Worm (Caenorhabditis elegans) whole organism, mixed stage, embryonic: ENCODE measurements around the gene Y69H2.1.

ENCODE experiments used
- M03D4.4 ChIP-seq: sonication (generic microtip); optimal IDR thresholded peaks from 2 replicates; lab custom pipeline; 2017; ENCODE audit warnings: mild to moderate bottlenecking, missing genetic modification characterization, missing compliant biosample characterization
- blmp-1 ChIP-seq: fragments of 150-350 bp; optimal IDR thresholded peaks from 2 replicates; lab custom pipeline; 2014; ENCODE audit warnings: missing biosample characterization, missing genetic modification characterization
- ceh-39 ChIP-seq: fragments of 150-350 bp; optimal IDR thresholded peaks from 2 replicates; lab custom pipeline; 2014; ENCODE audit warnings: missing biosample characterization, missing genetic modification characterization
- ceh-43 ChIP-seq: fragments of 200-800 bp; sonication (Bioruptor generic); optimal IDR thresholded peaks from 2 replicates; lab custom pipeline; 2018; ENCODE audit warnings: mild to moderate bottlenecking, missing genetic modification characterization, moderate library complexity, missing compliant biosample characterization
- ceh-83 ChIP-seq: fragments of 200-800 bp; sonication (Bioruptor generic); optimal IDR thresholded peaks from 2 replicates; lab custom pipeline; 2018; ENCODE audit warnings: mild to moderate bottlenecking, missing genetic modification characterization, missing compliant biosample characterization
- ces-1 ChIP-seq: fragments of 150-350 bp; optimal IDR thresholded peaks from 2 replicates; lab custom pipeline; 2014; ENCODE audit warnings: missing biosample characterization, missing genetic modification reagents, missing genetic modification characterization
- cnd-1 ChIP-seq: fragments of 200-800 bp; sonication (Bioruptor generic); optimal IDR thresholded peaks from 2 replicates; lab custom pipeline; 2018; ENCODE audit warnings: mild to moderate bottlenecking, missing genetic modification characterization, missing compliant biosample characterization
- elt-1 ChIP-seq: sonication (generic microtip); optimal IDR thresholded peaks from 2 replicates; lab custom pipeline; 2017; ENCODE audit warnings: missing genetic modification characterization, mild to moderate bottlenecking, missing compliant biosample characterization, antibody characterized with exemption, moderate library complexity, borderline replicate concordance; ENCODE audit not compliant: insufficient read depth
- elt-3 ChIP-seq: fragments of 150-350 bp; optimal IDR thresholded peaks from 2 replicates; lab custom pipeline; 2014; ENCODE audit warnings: missing biosample characterization, missing genetic modification characterization
- flh-1 ChIP-seq: fragments of 200-800 bp; sonication (Bioruptor generic); optimal IDR thresholded peaks from 2 replicates; lab custom pipeline; 2018; ENCODE audit warnings: mild to moderate bottlenecking, missing genetic modification characterization, moderate library complexity, missing compliant biosample characterization
- ham-2 ChIP-seq: fragments of 200-800 bp; sonication (Bioruptor generic); optimal IDR thresholded peaks from 2 replicates; lab custom pipeline; 2018; ENCODE audit warnings: mild to moderate bottlenecking, missing genetic modification characterization, missing compliant biosample characterization
- hlh-1 ChIP-seq: fragments of 150-350 bp; optimal IDR thresholded peaks from 2 replicates; lab custom pipeline; 2014; ENCODE audit warnings: missing biosample characterization, missing genetic modification reagents, missing genetic modification characterization
- lin-13 ChIP-seq: fragments of 150-350 bp; optimal IDR thresholded peaks from 2 replicates; lab custom pipeline; 2014; ENCODE audit warnings: missing biosample characterization, missing genetic modification characterization
- lsy-2 ChIP-seq: fragments of 150-350 bp; optimal IDR thresholded peaks from 2 replicates; lab custom pipeline; 2014; ENCODE audit warnings: missing biosample characterization, missing genetic modification characterization
- mab-5 ChIP-seq: fragments of 150-350 bp; optimal IDR thresholded peaks from 2 replicates; lab custom pipeline; 2014; ENCODE audit warnings: missing biosample characterization, missing genetic modification characterization
- mls-2 ChIP-seq: sonication (generic microtip); optimal IDR thresholded peaks from 2 replicates; lab custom pipeline; 2016; ENCODE audit warnings: mild to moderate bottlenecking, missing genetic modification characterization, moderate library complexity, missing compliant biosample characterization
- nhr-12 ChIP-seq: fragments of 150-350 bp; optimal IDR thresholded peaks from 2 replicates; lab custom pipeline; 2014; ENCODE audit warnings: missing biosample characterization, missing genetic modification characterization
- nhr-2 ChIP-seq: fragments of 150-350 bp; optimal IDR thresholded peaks from 2 replicates; lab custom pipeline; 2014; ENCODE audit warnings: missing biosample characterization, missing genetic modification characterization
- nhr-237 ChIP-seq: fragments of 150-350 bp; optimal IDR thresholded peaks from 2 replicates; lab custom pipeline; 2014; ENCODE audit warnings: missing biosample characterization, missing genetic modification characterization
- nhr-28 ChIP-seq: fragments of 150-350 bp; optimal IDR thresholded peaks from 2 replicates; lab custom pipeline; 2014; ENCODE audit warnings: missing biosample characterization, missing genetic modification characterization
- nhr-76 ChIP-seq: sonication (generic microtip); optimal IDR thresholded peaks from 2 replicates; lab custom pipeline; 2017; ENCODE audit warnings: missing biosample characterization, missing genetic modification characterization
- pha-4 ChIP-seq: fragments of 150-350 bp; optimal IDR thresholded peaks from 2 replicates; lab custom pipeline; 2018; ENCODE audit warnings: missing biosample characterization, missing genetic modification reagents, missing genetic modification characterization
- sem-2 ChIP-seq: fragments of 200-800 bp; sonication (Bioruptor generic); optimal IDR thresholded peaks from 2 replicates; lab custom pipeline; 2018; ENCODE audit warnings: mild to moderate bottlenecking, missing genetic modification characterization, missing compliant biosample characterization
- snpc-4 ChIP-seq: fragments of 150-350 bp; optimal IDR thresholded peaks from 2 replicates; lab custom pipeline; 2014; ENCODE audit warnings: missing biosample characterization, missing genetic modification characterization
- sptf-1 ChIP-seq: sonication (generic microtip); optimal IDR thresholded peaks from 2 replicates; lab custom pipeline; 2017; ENCODE audit warnings: mild to moderate bottlenecking, missing genetic modification characterization, moderate library complexity, missing compliant biosample characterization
- tbx-8 ChIP-seq: fragments of 200-800 bp; sonication (Bioruptor generic); optimal IDR thresholded peaks from 2 replicates; lab custom pipeline; 2018; ENCODE audit warnings: mild to moderate bottlenecking, missing genetic modification characterization, moderate library complexity, missing compliant biosample characterization
- unc-120 ChIP-seq: sonication (generic microtip); optimal IDR thresholded peaks from 2 replicates; lab custom pipeline; 2017; ENCODE audit warnings: missing genetic modification characterization, missing compliant biosample characterization; ENCODE audit not compliant: poor library complexity, severe bottlenecking
- unc-62 ChIP-seq: fragments of 150-350 bp; optimal IDR thresholded peaks from 2 replicates; lab custom pipeline; 2014; ENCODE audit warnings: missing biosample characterization, missing genetic modification reagents, missing genetic modification characterization
- zip-8 ChIP-seq: fragments of 150-350 bp; optimal IDR thresholded peaks from 2 replicates; lab custom pipeline; 2014; ENCODE audit warnings: missing biosample characterization, missing genetic modification characterization
- ztf-11 ChIP-seq: fragments of 150-350 bp; optimal IDR thresholded peaks from 2 replicates; lab custom pipeline; 2014; ENCODE audit warnings: missing biosample characterization, missing genetic modification characterization

Y69H2.1 gene

DNA sequence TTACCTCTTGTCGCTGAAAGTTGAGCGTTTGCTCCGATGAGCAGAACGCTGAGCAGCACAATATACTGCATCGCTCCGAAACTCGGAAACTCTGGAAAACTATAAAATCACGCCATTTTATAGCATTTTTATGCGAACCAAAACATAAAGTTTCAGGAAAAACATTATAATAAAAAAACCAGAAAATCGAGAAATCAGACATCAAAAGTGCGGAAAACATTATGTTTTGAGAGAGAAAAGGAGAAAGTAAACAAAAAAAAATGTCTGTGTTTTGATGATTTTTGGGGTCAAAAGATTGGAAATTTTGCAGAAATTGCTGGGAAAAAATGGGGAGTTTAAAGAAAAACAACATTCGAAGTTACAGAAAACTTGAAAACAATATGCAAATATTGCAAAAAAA, 41.7 kb upstream of the Y69H2.1 start, which contains the start of gene Y69H2.3:
Gene Y69H2.3 (minus strand): TSS at position 101 of the 400 bp plus-strand sequence.
- TF ChIP-seq sem-2 (GFP tag; lab: Kevin White, UChicago) (no peak), cnd-1 (tag; lab: Kevin White, UChicago) (no peak), nhr-28 (no peak), mab-5 (tag; lab: Kevin White, UChicago) (no peak), nhr-12 (tag; lab: Kevin White, UChicago) (no peak), nhr-237 (tag; lab: Kevin White, UChicago) (no peak), pha-4 (tag; lab: Kevin White, UChicago) (no peak)

DNA sequence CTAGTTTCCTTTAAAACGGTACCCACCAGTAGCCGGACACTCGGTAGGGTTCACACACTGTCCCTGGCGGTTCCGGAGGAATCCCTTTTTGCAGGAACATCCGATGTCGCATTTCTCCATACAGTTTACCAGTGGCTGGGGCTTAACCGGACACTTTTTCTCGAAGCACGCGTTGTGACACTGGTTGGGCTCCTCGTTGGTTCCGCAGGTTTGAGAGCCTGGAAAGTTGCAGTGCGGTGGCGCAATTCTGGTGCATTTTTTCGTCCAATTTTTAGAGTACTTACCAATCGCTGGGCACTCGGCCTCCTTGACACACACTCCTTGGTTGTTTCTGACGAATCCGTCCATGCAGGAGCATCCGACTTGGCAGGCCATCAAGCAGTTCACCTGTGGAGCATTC, 40.0 kb upstream of the Y69H2.1 start:
- TF ChIP-seq pha-4 (tag; lab: Kevin White, UChicago), result no peak
- no peak for TF ChIP-seq ztf-11 (tag; lab: Kevin White, UChicago)

DNA sequence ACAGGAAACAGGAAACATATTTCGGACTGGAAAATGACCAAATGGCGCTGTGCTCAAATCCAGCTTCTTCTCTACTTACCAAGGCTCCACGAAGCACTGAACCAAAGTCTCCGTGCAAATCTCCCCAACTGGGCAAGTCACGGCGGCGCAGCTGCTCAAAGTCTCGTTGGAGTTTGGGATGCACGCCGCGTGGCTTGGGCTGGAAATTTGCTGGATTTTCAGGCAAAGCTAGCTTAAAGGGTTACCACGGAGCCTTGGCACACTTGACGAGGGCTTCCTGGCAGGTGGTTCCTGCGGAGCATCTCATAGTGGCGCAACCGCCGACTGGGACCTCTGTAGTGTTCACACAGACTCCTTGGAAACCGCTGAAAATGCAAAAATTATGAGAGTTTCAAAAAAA, 36.6 kb upstream of the Y69H2.1 start:
- TF ChIP-seq nhr-76 (no peak), tbx-8 (GFP tag; lab: Kevin White, UChicago) (no peak), unc-120 (tag; lab: Kevin White, UChicago) (no peak), snpc-4 (no peak), ceh-83 (GFP tag; lab: Kevin White, UChicago) (no peak), nhr-28 (no peak), mab-5 (tag; lab: Kevin White, UChicago) (no peak), lin-13 (tag; lab: Kevin White, UChicago) (no peak), ztf-11 (tag; lab: Kevin White, UChicago) (no peak), nhr-237 (tag; lab: Kevin White, UChicago) (no peak), nhr-2 (tag; lab: Kevin White, UChicago) (no peak), ces-1 (no peak), lsy-2 (no peak)
- TF ChIP-seq, all 35 proteins: peak for 0

- no peak for TF ChIP-seq mls-2 (tag; lab: Kevin White, UChicago)
- TF ChIP-seq lsy-2, result no peak
- no peak for TF ChIP-seq elt-3 (tag; lab: Kevin White, UChicago)
- no peak for TF ChIP-seq flh-1 (GFP tag; lab: Kevin White, UChicago)
- no peak for TF ChIP-seq M03D4.4 (tag; lab: Kevin White, UChicago)
- no peak for TF ChIP-seq unc-62 (GFP tag; lab: Kevin White, UChicago)
- no peak for TF ChIP-seq ceh-83 (GFP tag; lab: Kevin White, UChicago)
Observed at ce11 chrV:18657391-18657790, 35.0 kb upstream of the Y69H2.1 start.

DNA sequence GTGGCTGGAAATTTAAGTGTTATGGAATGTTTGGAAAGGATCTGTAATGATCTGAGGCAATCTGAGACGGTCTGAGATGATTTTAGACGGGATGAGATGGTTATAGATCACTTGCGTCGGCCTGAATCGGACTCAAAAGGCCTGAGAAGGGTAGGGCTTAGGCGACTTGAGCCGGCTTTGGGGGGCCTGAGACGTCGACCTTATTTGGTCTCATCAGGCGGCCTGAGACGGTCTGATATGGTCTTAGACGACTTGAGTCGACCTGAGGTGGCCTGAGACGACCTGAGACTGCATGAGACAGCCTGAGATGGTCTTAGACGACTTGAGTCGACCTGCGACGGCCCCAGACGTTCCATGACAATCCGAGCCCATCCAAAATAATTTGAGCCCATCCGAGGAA, 34.0 kb upstream of the Y69H2.1 start:
- no peak for TF ChIP-seq zip-8 (tag; lab: Kevin White, UChicago)

- TF ChIP-seq lsy-2 (no peak), ceh-39 (tag; lab: Kevin White, UChicago) (no peak), tbx-8 (GFP tag; lab: Kevin White, UChicago) (no peak), elt-1 (tag; lab: Kevin White, UChicago) (no peak), zip-8 (tag; lab: Kevin White, UChicago) (no peak), nhr-2 (tag; lab: Kevin White, UChicago) (no peak), sem-2 (GFP tag; lab: Kevin White, UChicago) (no peak), ces-1 (no peak), nhr-12 (tag; lab: Kevin White, UChicago) (no peak), unc-62 (GFP tag; lab: Kevin White, UChicago) (no peak), ceh-43 (GFP tag; lab: Kevin White, UChicago) (no peak), ceh-83 (GFP tag; lab: Kevin White, UChicago) (no peak), sptf-1 (tag; lab: Kevin White, UChicago) (no peak), mab-5 (tag; lab: Kevin White, UChicago) (no peak), hlh-1 (tag; lab: Kevin White, UChicago) (no peak), ham-2 (GFP tag; lab: Kevin White, UChicago) (no peak), blmp-1 (tag; lab: Kevin White, UChicago) (no peak)
- TF ChIP-seq, all 35 proteins: peak for 0
Observed at ce11 chrV:18650043-18650442, 27.7 kb upstream of the Y69H2.1 start, which contains the start of gene egas-2. Gene egas-2, plus strand, starts transcription at chrV:18650343.
